Fruit fly (Drosophila melanogaster) Kc167 (cell line): ENCODE measurements around the gene tkv.

Experiments used
- Myc ChIP-seq: fragments of >200 bp; optimal IDR thresholded peaks from 2 replicates; lab custom pipeline; 2017; ENCODE audit warnings: missing external identifiers
- Sin3A ChIP-seq: fragments of >200 bp; optimal IDR thresholded peaks from 2 replicates; lab custom pipeline; 2018; ENCODE audit warnings: missing external identifiers
- h ChIP-seq: fragments of >200 bp; optimal IDR thresholded peaks from 3 replicates; lab custom pipeline; 2018; ENCODE audit warnings: missing external identifiers
- insv ChIP-seq: fragments of >200 bp; optimal IDR thresholded peaks from 3 replicates; lab custom pipeline; 2018; ENCODE audit warnings: missing external identifiers
- psq ChIP-seq: fragments of >200 bp; optimal IDR thresholded peaks from 2 replicates; lab custom pipeline; 2017; ENCODE audit warnings: missing external identifiers
- ttk ChIP-seq: sonication (Bioruptor generic); optimal IDR thresholded peaks from 2 replicates; lab custom pipeline; 2017; ENCODE audit warnings: missing external identifiers

DNA sequence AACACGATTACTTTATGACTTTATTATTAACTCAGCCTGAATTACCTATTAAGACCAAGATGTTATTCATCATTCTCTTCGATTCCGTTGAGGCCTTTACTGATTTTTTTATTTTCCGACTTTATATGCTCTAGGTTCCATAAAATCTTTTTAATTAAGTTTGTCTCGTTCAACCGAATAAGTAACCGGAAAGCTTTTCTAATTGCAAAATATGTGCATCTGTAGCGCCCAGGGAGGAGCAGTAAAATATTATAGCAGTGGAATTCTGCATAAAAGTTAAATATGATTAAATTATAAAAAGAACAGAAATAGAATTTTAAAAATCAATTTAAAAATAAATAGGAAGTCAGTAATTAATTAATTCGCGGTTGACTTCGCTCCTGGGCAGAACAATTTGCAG lies 54.7 kb downstream of the tkv start, which contains the start of the genes CG14034 and TpnC25D:
- TF ChIP-seq h (no peak), psq (lab: Kevin White, UChicago) (no peak), insv (lab: Kevin White, UChicago) (no peak), Sin3A (lab: Kevin White, UChicago) (no peak), ttk (lab: Kevin White, UChicago) (no peak), Myc (no peak)
